Worm (Caenorhabditis elegans) whole organism, late embryonic: ENCODE data around the gene B0280.7.

ENCODE experiments used
- C38D4.7 ChIP-seq: fragments of 200-800 bp; sonication (Bioruptor generic); optimal IDR thresholded peaks from 2 replicates; lab custom pipeline; 2018; ENCODE audit warnings: mild to moderate bottlenecking, missing genetic modification characterization, moderate library complexity, missing compliant biosample characterization
- ama-1 ChIP-seq: fragments of 150-350 bp; optimal IDR thresholded peaks from 2 replicates; lab custom pipeline; 2014
- ceh-18 ChIP-seq: sonication (generic microtip); optimal IDR thresholded peaks from 2 replicates; lab custom pipeline; 2016; ENCODE audit warnings: missing genetic modification characterization, missing compliant biosample characterization
- elt-2 ChIP-seq: sonication (generic microtip); optimal IDR thresholded peaks from 2 replicates; lab custom pipeline; 2016; ENCODE audit warnings: missing genetic modification reagents, missing genetic modification characterization, missing compliant biosample characterization
- elt-4 ChIP-seq: sonication (generic microtip); optimal IDR thresholded peaks from 2 replicates; lab custom pipeline; 2016; ENCODE audit warnings: missing genetic modification characterization, missing compliant biosample characterization
- fkh-10 ChIP-seq: fragments of 150-350 bp; optimal IDR thresholded peaks from 2 replicates; lab custom pipeline; 2014; ENCODE audit warnings: missing biosample characterization, missing genetic modification reagents, missing genetic modification characterization
- hlh-8 ChIP-seq: sonication (generic microtip); optimal IDR thresholded peaks from 2 replicates; lab custom pipeline; 2016; ENCODE audit warnings: missing genotype, missing genetic modification characterization, missing compliant biosample characterization
- mec-3 ChIP-seq: sonication (generic microtip); optimal IDR thresholded peaks from 2 replicates; lab custom pipeline; 2016; ENCODE audit warnings: borderline replicate concordance, missing genetic modification characterization, missing compliant biosample characterization
- nhr-11 ChIP-seq: fragments of 150-350 bp; optimal IDR thresholded peaks from 2 replicates; lab custom pipeline; 2014; ENCODE audit warnings: missing biosample characterization, missing genetic modification characterization
- odd-2 ChIP-seq: sonication (generic microtip); optimal IDR thresholded peaks from 2 replicates; lab custom pipeline; 2017; ENCODE audit warnings: antibody characterized with exemption, mild to moderate bottlenecking, missing genetic modification characterization, missing compliant biosample characterization
- pha-2 ChIP-seq: sonication (generic microtip); optimal IDR thresholded peaks from 2 replicates; lab custom pipeline; 2017; ENCODE audit warnings: mild to moderate bottlenecking, missing genetic modification characterization, missing compliant biosample characterization
- pqm-1 ChIP-seq: sonication (generic microtip); optimal IDR thresholded peaks from 2 replicates; lab custom pipeline; 2016; ENCODE audit warnings: missing genetic modification characterization, missing compliant biosample characterization
- tbx-2 ChIP-seq: sonication (generic microtip); optimal IDR thresholded peaks from 2 replicates; lab custom pipeline; 2016; ENCODE audit warnings: missing genetic modification characterization, missing compliant biosample characterization
- unc-3 ChIP-seq, 2 experiments: fragments of 200-800 bp in 1 of 2; sonication (Bioruptor generic) in 1 of 2; sonication (generic microtip) in 1 of 2; conservative IDR thresholded peaks in 1 of 2; optimal IDR thresholded peaks in 1 of 2; 2 replicates each; pipeline versions ENCODE4 v1.3.6 to Lab custom; 2016 to 2022; ENCODE audit warnings: missing compliant biosample characterization in 2 of 2, missing genetic modification characterization in 2 of 2, missing genetic modification reagents in 1 of 2

DNA sequence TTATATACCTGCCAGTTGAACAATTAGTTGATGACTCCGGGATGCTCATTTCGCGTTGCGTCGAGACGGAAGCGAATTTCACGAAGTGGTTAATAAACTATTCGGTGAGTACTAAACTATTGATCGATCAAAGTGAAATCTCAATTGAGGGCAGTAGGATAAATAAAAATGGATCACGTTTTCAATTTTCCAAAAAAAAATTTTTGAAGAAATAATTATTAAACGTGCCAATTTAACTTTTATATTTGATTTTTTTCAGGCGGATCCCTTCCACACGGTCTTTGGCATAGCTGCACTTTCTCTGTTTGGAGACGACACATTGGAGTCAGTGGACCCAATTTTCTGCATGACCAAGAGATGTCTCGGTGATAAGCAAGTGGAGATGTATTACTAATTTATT lies 24.3 kb upstream of the B0280.7 start, which contains the start of gene B0280.17:
- TF ChIP-seq ceh-18 (tag; lab: Kevin White, UChicago) (no peak), elt-4 (tag; lab: Kevin White, UChicago) (no peak), mec-3 (no peak), pqm-1 (tag; lab: Kevin White, UChicago) (no peak), odd-2 (tag; lab: Kevin White, UChicago) (no peak), elt-2 (tag; lab: Kevin White, UChicago) (no peak), tbx-2 (tag; lab: Kevin White, UChicago) (no peak), nhr-11 (tag; lab: Kevin White, UChicago) (no peak), pha-2 (tag; lab: Kevin White, UChicago) (no peak), fkh-10 (no peak), ama-1 (no peak), unc-3 (GFP tag; conservative IDR thresholded peaks at IDR 0.05; lab: Robert Waterston, UW) (no peak), unc-3 (tag; optimal IDR thresholded peaks at IDR 0.05; lab: Kevin White, UChicago) (no peak), C38D4.7 (GFP tag; lab: Kevin White, UChicago) (no peak), hlh-8 (tag; lab: Kevin White, UChicago) (no peak)
